Fruit fly (Drosophila melanogaster) Kc167 (cell line): ENCODE results near the gene Ank.

Experiments
- Myc ChIP-seq: fragments of >200 bp; optimal IDR thresholded peaks from 2 replicates; lab custom pipeline; 2017; ENCODE audit warnings: missing external identifiers
- Sin3A ChIP-seq: fragments of >200 bp; optimal IDR thresholded peaks from 2 replicates; lab custom pipeline; 2018; ENCODE audit warnings: missing external identifiers
- psq ChIP-seq: fragments of >200 bp; optimal IDR thresholded peaks from 2 replicates; lab custom pipeline; 2017; ENCODE audit warnings: missing external identifiers
- ttk ChIP-seq: sonication (Bioruptor generic); optimal IDR thresholded peaks from 2 replicates; lab custom pipeline; 2017; ENCODE audit warnings: missing external identifiers

- TF ChIP-seq psq = no peak
- no peak for TF ChIP-seq ttk (lab: Kevin White, UChicago)
- TF ChIP-seq Myc (lab: Kevin White, UChicago) = no peak
- TF ChIP-seq Sin3A (lab: Kevin White, UChicago) = no peak
Measured at dm6 chr4:150453-150852, 20.8 kb upstream of the Ank start, which contains the start of gene CG32006.
